Worm (Caenorhabditis elegans) whole organism, L4 larva: ENCODE data around the gene srw-140.

Experiments used
- T26A8.4 ChIP-seq: fragments of 200-800 bp; sonication (Bioruptor generic); IDR thresholded peaks from 2 replicates; pipeline ENCODE4 v1.3.6; 2022; ENCODE audit warnings: missing genetic modification characterization, missing compliant biosample characterization
- Y105C5A.15 ChIP-seq: fragments of 200-800 bp; sonication (Bioruptor generic); IDR thresholded peaks from 2 replicates; pipeline ENCODE4 v1.3.6; 2022; ENCODE audit warnings: missing genetic modification characterization, missing compliant biosample characterization
- Y5F2A.4 ChIP-seq: fragments of 200-800 bp; sonication (Bioruptor generic); optimal IDR thresholded peaks from 2 replicates; lab custom pipeline; 2018; ENCODE audit warnings: mild to moderate bottlenecking, missing genetic modification characterization, missing compliant biosample characterization
- Y75B8A.6 ChIP-seq: fragments of 200-800 bp; sonication (Bioruptor generic); IDR thresholded peaks from 2 replicates; pipeline ENCODE4 v1.3.6; 2022; ENCODE audit warnings: missing genetic modification reagents, missing genetic modification characterization, missing compliant biosample characterization
- ZK337.2 ChIP-seq: fragments of 200-800 bp; sonication (Bioruptor generic); IDR thresholded peaks from 2 replicates; pipeline ENCODE4 v1.3.6; 2022; ENCODE audit warnings: missing genetic modification reagents, missing genetic modification characterization, missing compliant biosample characterization
- ZK546.5 ChIP-seq, 2 experiments: sonication (generic microtip); optimal IDR thresholded peaks; 2 replicates each; lab custom pipeline; 2017; ENCODE audit warnings: missing biosample characterization in 2 of 2, missing genetic modification characterization in 2 of 2
- aly-2 ChIP-seq: sonication (generic microtip); optimal IDR thresholded peaks from 2 replicates; lab custom pipeline; 2018; ENCODE audit warnings: missing biosample characterization, missing genetic modification characterization
- ama-1 ChIP-seq: fragments of 150-350 bp; optimal IDR thresholded peaks from 2 replicates; lab custom pipeline; 2014; ENCODE audit warnings: inconsistent platforms, mixed read lengths
- attf-4 ChIP-seq: sonication (generic microtip); optimal IDR thresholded peaks from 3 replicates; lab custom pipeline; 2017; ENCODE audit warnings: missing biosample characterization, missing genetic modification characterization
- ceh-44 ChIP-seq: fragments of 200-800 bp; sonication (Bioruptor generic); IDR thresholded peaks from 2 replicates; pipeline ENCODE4 v1.3.6; 2022; ENCODE audit warnings: missing genetic modification reagents, missing genetic modification characterization, missing compliant biosample characterization
- ces-1 ChIP-seq: fragments of 150-350 bp; sonication (generic microtip); optimal IDR thresholded peaks from 4 replicates; lab custom pipeline; 2014; ENCODE audit warnings: missing biosample characterization, missing genetic modification reagents, missing genetic modification characterization
- ctbp-1 ChIP-seq: fragments of 200-800 bp; sonication (Bioruptor generic); IDR thresholded peaks from 2 replicates; pipeline ENCODE4 v1.3.6; 2022; ENCODE audit warnings: missing genetic modification reagents, missing genetic modification characterization, missing compliant biosample characterization
- daf-16 ChIP-seq, 3 experiments: sonication (generic microtip); optimal IDR thresholded peaks; 2 replicates each; lab custom pipeline; 2016 to 2017; ENCODE audit warnings: missing genetic modification characterization in 3 of 3, missing genetic modification reagents in 3 of 3, mild to moderate bottlenecking in 2 of 3, missing compliant biosample characterization in 2 of 3, missing biosample characterization in 1 of 3, moderate library complexity in 1 of 3
- daf-19 ChIP-seq: fragments of 200-800 bp; sonication (Bioruptor generic); conservative IDR thresholded peaks from 2 replicates; pipeline ENCODE4 v1.3.6; 2022; ENCODE audit warnings: missing genetic modification characterization, missing compliant biosample characterization
- dmd-9 ChIP-seq: fragments of 200-800 bp; sonication (Bioruptor generic); IDR thresholded peaks from 2 replicates; pipeline ENCODE4 v1.3.6; 2022; ENCODE audit warnings: missing genetic modification reagents, missing genetic modification characterization, missing compliant biosample characterization
- dve-1 ChIP-seq: sonication (generic microtip); optimal IDR thresholded peaks from 2 replicates; lab custom pipeline; 2017; ENCODE audit warnings: antibody characterized with exemption, mild to moderate bottlenecking, missing genetic modification characterization, missing compliant biosample characterization; ENCODE audit not compliant: insufficient read depth
- egl-27 ChIP-seq: sonication (generic microtip); optimal IDR thresholded peaks from 3 replicates; lab custom pipeline; 2017; ENCODE audit warnings: missing biosample characterization, missing genetic modification reagents, missing genetic modification characterization
- egl-43 ChIP-seq: fragments of 200-800 bp; sonication (Bioruptor generic); IDR thresholded peaks from 2 replicates; pipeline ENCODE4 v1.3.6; 2022; ENCODE audit warnings: missing genetic modification reagents, missing genetic modification characterization, missing compliant biosample characterization
- fos-1 ChIP-seq: fragments of 150-350 bp; optimal IDR thresholded peaks from 2 replicates; lab custom pipeline; 2014; ENCODE audit warnings: missing biosample characterization, missing genetic modification characterization
- hlh-30 ChIP-seq: sonication (generic microtip); optimal IDR thresholded peaks from 2 replicates; lab custom pipeline; 2017; ENCODE audit warnings: antibody characterized with exemption, mild to moderate bottlenecking, missing genetic modification characterization, missing compliant biosample characterization; ENCODE audit not compliant: insufficient read depth
- lim-7 ChIP-seq: fragments of 200-800 bp; sonication (Bioruptor generic); IDR thresholded peaks from 2 replicates; pipeline ENCODE4 v1.3.6; 2022; ENCODE audit warnings: missing genetic modification characterization, missing compliant biosample characterization
- lin-13 ChIP-seq: fragments of 150-350 bp; optimal IDR thresholded peaks from 2 replicates; lab custom pipeline; 2014; ENCODE audit warnings: missing biosample characterization, missing genetic modification reagents, missing genetic modification characterization
- lin-29 ChIP-seq: fragments of 200-800 bp; sonication (Bioruptor generic); IDR thresholded peaks from 2 replicates; pipeline ENCODE4 v1.3.6; 2022; ENCODE audit warnings: missing genetic modification reagents, missing genetic modification characterization, missing compliant biosample characterization
- lin-38 ChIP-seq: fragments of 200-800 bp; sonication (Bioruptor generic); IDR thresholded peaks from 2 replicates; pipeline ENCODE4 v1.3.6; 2022; ENCODE audit warnings: missing genetic modification reagents, missing genetic modification characterization, missing compliant biosample characterization
- mes-2 ChIP-seq: sonication (generic microtip); optimal IDR thresholded peaks from 2 replicates; lab custom pipeline; 2016; ENCODE audit warnings: missing genotype, mild to moderate bottlenecking, missing genetic modification characterization, missing compliant biosample characterization; ENCODE audit not compliant: poor library complexity, severe bottlenecking
- nhr-10 ChIP-seq: fragments of 150-350 bp; optimal IDR thresholded peaks from 2 replicates; lab custom pipeline; 2014; ENCODE audit warnings: missing biosample characterization, missing genetic modification characterization
- nhr-28 ChIP-seq: fragments of 150-350 bp; optimal IDR thresholded peaks from 2 replicates; lab custom pipeline; 2014; ENCODE audit warnings: missing biosample characterization, missing genetic modification characterization
- nhr-41 ChIP-seq: fragments of 200-800 bp; sonication (Bioruptor generic); IDR thresholded peaks from 2 replicates; pipeline ENCODE4 v1.3.6; 2022; ENCODE audit warnings: missing genetic modification reagents, missing genetic modification characterization, missing compliant biosample characterization
- nhr-76 ChIP-seq: fragments of 150-350 bp; optimal IDR thresholded peaks from 2 replicates; lab custom pipeline; 2014; ENCODE audit warnings: missing biosample characterization, missing genetic modification characterization
- pha-4 ChIP-seq, 2 experiments: fragments of 150-350 bp in 1 of 2; fragments of 200-800 bp in 1 of 2; sonication (Bioruptor generic) in 1 of 2; IDR thresholded peaks in 1 of 2; optimal IDR thresholded peaks in 1 of 2; 2 replicates each; pipeline versions ENCODE4 v1.3.6 to Lab custom; 2014 to 2022; ENCODE audit warnings: missing genetic modification characterization in 2 of 2, missing genetic modification reagents in 2 of 2, missing biosample characterization in 1 of 2, missing compliant biosample characterization in 1 of 2
- php-3 ChIP-seq: fragments of 200-800 bp; sonication (Bioruptor generic); IDR thresholded peaks from 2 replicates; pipeline ENCODE4 v1.3.6; 2022; ENCODE audit warnings: missing genetic modification reagents, missing genetic modification characterization, missing compliant biosample characterization
- pqm-1 ChIP-seq: sonication (generic microtip); optimal IDR thresholded peaks from 2 replicates; lab custom pipeline; 2017; ENCODE audit warnings: missing biosample characterization, missing genetic modification characterization
- sdz-12 ChIP-seq: fragments of 200-800 bp; sonication (Bioruptor generic); optimal IDR thresholded peaks from 2 replicates; lab custom pipeline; 2018; ENCODE audit warnings: mild to moderate bottlenecking, missing genetic modification characterization, missing compliant biosample characterization
- spr-1 ChIP-seq: sonication (generic microtip); optimal IDR thresholded peaks from 2 replicates; lab custom pipeline; 2016; ENCODE audit warnings: mild to moderate bottlenecking, missing genetic modification characterization, missing compliant biosample characterization
- tra-1 ChIP-seq: fragments of 200-800 bp; sonication (Bioruptor generic); IDR thresholded peaks from 2 replicates; pipeline ENCODE4 v1.3.6; 2022; ENCODE audit warnings: missing genetic modification reagents, missing genetic modification characterization, missing compliant biosample characterization
- unc-39 ChIP-seq: sonication (generic microtip); optimal IDR thresholded peaks from 2 replicates; lab custom pipeline; 2017; ENCODE audit warnings: missing biosample characterization, missing genetic modification characterization
- unc-62 ChIP-seq, 3 experiments: fragments of 150-350 bp in 1 of 3; sonication (generic microtip); optimal IDR thresholded peaks in 2 of 3; peaks in 1 of 3; 1 replicate in 1 of 3; 2 replicates in 2 of 3; lab custom pipeline; 2014 to 2017; ENCODE audit warnings: missing biosample characterization in 3 of 3, missing genetic modification characterization in 3 of 3, missing genetic modification reagents in 3 of 3, missing genotype in 1 of 3
- vab-7 ChIP-seq: fragments of 200-800 bp; sonication (Bioruptor generic); IDR thresholded peaks from 2 replicates; pipeline ENCODE4 v1.3.6; 2022; ENCODE audit warnings: missing genetic modification reagents, missing genetic modification characterization, missing compliant biosample characterization
- zip-11 ChIP-seq: fragments of 200-800 bp; sonication (Bioruptor generic); IDR thresholded peaks from 2 replicates; pipeline ENCODE4 v1.3.6; 2022; ENCODE audit warnings: missing genetic modification characterization, missing compliant biosample characterization
- zip-2 ChIP-seq: fragments of 150-350 bp; optimal IDR thresholded peaks from 2 replicates; lab custom pipeline; 2014; ENCODE audit warnings: missing biosample characterization, missing genetic modification characterization
- ztf-7 ChIP-seq: fragments of 150-350 bp; optimal IDR thresholded peaks from 2 replicates; lab custom pipeline; 2014; ENCODE audit warnings: missing biosample characterization, missing genetic modification characterization

The srw-140 gene

ce11 chrV:5146394-5146793, 19.1 kb upstream of the srw-140 start, which contains the start of gene F14F9.6:
F14F9.6 (minus strand) TSS chrV:5146494.
- TF ChIP-seq pha-4 (GFP tag; IDR thresholded peaks at IDR 0.05; lab: Robert Waterston, UW) (no peak), pha-4 (tag; optimal IDR thresholded peaks at IDR 0.05; lab: Kevin White, UChicago) (no peak), ztf-7 (tag; lab: Kevin White, UChicago) (no peak), aly-2 (tag; lab: Kevin White, UChicago) (no peak), attf-4 (tag; lab: Kevin White, UChicago) (no peak), nhr-10 (tag; lab: Kevin White, UChicago) (no peak), vab-7 (GFP tag; lab: Robert Waterston, UW) (no peak)

ce11 chrV:5150880-5151279, 14.6 kb upstream of the srw-140 start, which contains the start of gene srh-130:
srh-130 (plus strand) TSS chrV:5151180.
- TF ChIP-seq unc-62 (GFP tag; optimal IDR thresholded peaks at IDR 0.05 in 1 of 2; lab: Kevin White, UChicago) (peak in 1 of 2 experiments; percentile 0), unc-62 (tag; optimal IDR thresholded peaks at IDR 0.05; lab: Kevin White, UChicago) (no peak), ctbp-1 (no peak)

ce11 chrV:5155516-5155915, 10.0 kb upstream of the srw-140 start, which contains the start of gene srx-38:
srx-38 (minus strand) TSS chrV:5155616.
- TF ChIP-seq egl-43 (GFP tag; lab: Robert Waterston, UW), result no peak
- no peak for TF ChIP-seq zip-2 (tag; lab: Kevin White, UChicago)
- no peak for TF ChIP-seq nhr-76 (tag; lab: Kevin White, UChicago)
- no peak for TF ChIP-seq Y75B8A.6
- TF ChIP-seq sdz-12, result no peak
- no peak for TF ChIP-seq lin-29 (GFP tag; lab: Robert Waterston, UW)
- no peak for TF ChIP-seq dmd-9
- no peak for TF ChIP-seq ztf-7 (tag; lab: Kevin White, UChicago)
- no peak for TF ChIP-seq zip-11 (GFP tag; lab: Robert Waterston, UW)
- no peak for TF ChIP-seq pqm-1 (tag; lab: Kevin White, UChicago)

- TF ChIP-seq nhr-41 (GFP tag; lab: Robert Waterston, UW) (no peak), mes-2 (no peak), egl-27 (tag; lab: Kevin White, UChicago) (no peak), tra-1 (GFP tag; lab: Robert Waterston, UW) (no peak), daf-16 (GFP tag; optimal IDR thresholded peaks at IDR 0.05; lab: Kevin White, UChicago) (no peak), daf-16 (tag; optimal IDR thresholded peaks at IDR 0.05; lab: Kevin White, UChicago) (no peak), unc-39 (tag; lab: Kevin White, UChicago) (no peak), T26A8.4 (GFP tag; lab: Robert Waterston, UW) (no peak), Y5F2A.4 (GFP tag; lab: Kevin White, UChicago) (no peak), spr-1 (tag; lab: Kevin White, UChicago) (no peak), lin-38 (GFP tag; lab: Robert Waterston, UW) (no peak)
Measured at ce11 chrV:5157660-5158059, 7.9 kb upstream of the srw-140 start, which contains the start of gene srx-39. srx-39 (minus strand) TSS chrV:5157760.

ce11 chrV:5158302-5158701, 7.2 kb upstream of the srw-140 start, which contains the start of gene abu-15:
abu-15 (plus strand) TSS chrV:5158602.
- TF ChIP-seq lim-7 (GFP tag; lab: Robert Waterston, UW) (0 out of 2 replicates have a peak, but pooled peaks have one; percentile 8), fos-1 (tag; lab: Kevin White, UChicago) (no peak)

ce11 chrV:5161792-5162191, 3.7 kb upstream of the srw-140 start, which contains the start of gene abu-6:
abu-6 (minus strand) TSS chrV:5161892.
- no peak for TF ChIP-seq ZK546.5 (tag; optimal IDR thresholded peaks at IDR 0.05; lab: Kevin White, UChicago)
- TF ChIP-seq ztf-7 (tag; lab: Kevin White, UChicago), result no peak
- TF ChIP-seq daf-19 (GFP tag; lab: Robert Waterston, UW), result no peak
- no peak for TF ChIP-seq lin-13 (GFP tag; lab: Kevin White, UChicago)
- no peak for TF ChIP-seq Y105C5A.15 (GFP tag; lab: Robert Waterston, UW)
- TF ChIP-seq egl-43 (GFP tag; lab: Robert Waterston, UW), result no peak
- TF ChIP-seq ama-1 (lab: Kevin White, UChicago), result no peak
- no peak for TF ChIP-seq ceh-44 (GFP tag; lab: Robert Waterston, UW)
- no peak for TF ChIP-seq ZK337.2
- no peak for TF ChIP-seq ces-1 (GFP tag; lab: Kevin White, UChicago)
- no peak for TF ChIP-seq unc-62 (GFP tag; optimal IDR thresholded peaks at IDR 0.05 in 1 of 2; lab: Kevin White, UChicago)
- no peak for TF ChIP-seq unc-62 (tag; optimal IDR thresholded peaks at IDR 0.05; lab: Kevin White, UChicago)
- no peak for TF ChIP-seq nhr-28
- TF ChIP-seq dve-1 (tag; lab: Kevin White, UChicago), result no peak
- TF ChIP-seq hlh-30 (tag; lab: Kevin White, UChicago), result no peak
- no peak for TF ChIP-seq php-3 (GFP tag; lab: Robert Waterston, UW)
